1 fruit fly cellular context compared by ENCODE assay signal in genomic region chr3L:17846982-17847355, dm6.
TF ChIP-seq lines count a peak whose summit lies in the region.

No protein-coding gene starts in this region.

TF ChIP-seq in whole organism, embryonic, 481 proteins besides CTCF, POLR2A, EP300 and RAD21 (continued from another document and continues in another):
- TF ChIP-seq ftz-f1 (GFP tag; optimal IDR thresholded peaks at IDR 0.05; lab: Kevin White, UChicago) (peak; percentile 75), gsb (GFP tag; IDR thresholded peaks at IDR 0.05; lab: Robert Waterston, UW) (no peak), CG7372 (GFP tag; IDR thresholded peaks at IDR 0.05; lab: Robert Waterston, UW) (no peak), CG2889 (GFP tag; IDR thresholded peaks at IDR 0.05; lab: Robert Waterston, UW) (no peak), CG3726 (GFP tag; IDR thresholded peaks at IDR 0.05; lab: Robert Waterston, UW) (no peak), mirr (GFP tag; optimal IDR thresholded peaks at IDR 0.05; lab: Kevin White, UChicago) (no peak), Eip74EF (GFP tag; optimal IDR thresholded peaks at IDR 0.05; lab: Kevin White, UChicago) (no peak), CG8359 (GFP tag; optimal IDR thresholded peaks at IDR 0.05; lab: Kevin White, UChicago; ENCODE audit: borderline replicate concordance) (no peak), CG3995 (GFP tag; optimal IDR thresholded peaks at IDR 0.05; lab: Kevin White, UChicago) (no peak), tll (GFP tag; optimal IDR thresholded peaks at IDR 0.05; lab: Kevin White, UChicago) (no peak), CG9817 (tag; optimal IDR thresholded peaks at IDR 0.05; lab: Kevin White, UChicago) (no peak), CG10959 (GFP tag; IDR thresholded peaks at IDR 0.05; lab: Robert Waterston, UW) (no peak), CG12104 (GFP tag; optimal IDR thresholded peaks at IDR 0.05; lab: Kevin White, UChicago) (no peak), gcm2 (GFP tag; optimal IDR thresholded peaks at IDR 0.05; lab: Kevin White, UChicago) (no peak), NC2β (GFP tag; optimal IDR thresholded peaks at IDR 0.05; lab: Kevin White, UChicago) (no peak), zen (tag; optimal IDR thresholded peaks at IDR 0.05; lab: Kevin White, UChicago) (no peak), Deaf1 (tag; optimal IDR thresholded peaks at IDR 0.05; lab: Kevin White, UChicago) (peak; percentile 36), CG18619 (GFP tag; optimal IDR thresholded peaks at IDR 0.05; lab: Kevin White, UChicago) (no peak), CG6654 (GFP tag; optimal IDR thresholded peaks at IDR 0.05; lab: Kevin White, UChicago) (no peak), Blimp-1 (GFP tag; optimal IDR thresholded peaks at IDR 0.05; lab: Kevin White, UChicago) (no peak), CG9609 (GFP tag; optimal IDR thresholded peaks at IDR 0.05; lab: Kevin White, UChicago) (no peak), unc-4 (GFP tag; IDR thresholded peaks at IDR 0.05; lab: Robert Waterston, UW; ENCODE audit: partially characterized antibody) (peak; percentile 70), mam (GFP tag; optimal IDR thresholded peaks at IDR 0.05; lab: Kevin White, UChicago) (peak; percentile 21), Xrp1 (GFP tag; IDR thresholded peaks at IDR 0.05; lab: Robert Waterston, UW) (no peak), CG8478 (optimal IDR thresholded peaks at IDR 0.05; lab: Kevin White, UChicago) (no peak), Ravus (GFP tag; IDR thresholded peaks at IDR 0.05; lab: Robert Waterston, UW) (no peak), E2f2 (GFP tag; IDR thresholded peaks at IDR 0.05; lab: Robert Waterston, UW) (peak; percentile 48), CG16815 (GFP tag; optimal IDR thresholded peaks at IDR 0.05; lab: Kevin White, UChicago) (no peak), Sin3A (optimal IDR thresholded peaks at IDR 0.05; lab: Kevin White, UChicago) (peak; percentile 24), HLHmδ (GFP tag; optimal IDR thresholded peaks at IDR 0.05; lab: Kevin White, UChicago) (no peak), CG3847 (GFP tag; IDR thresholded peaks at IDR 0.05; lab: Robert Waterston, UW) (peak; percentile 35; the same call in 1 of the 2 replicates), CG18262 (tag; optimal IDR thresholded peaks at IDR 0.05; lab: Kevin White, UChicago) (no peak), CG8290 (GFP tag; optimal IDR thresholded peaks at IDR 0.05; lab: Kevin White, UChicago) (no peak), CG8290 (tag; optimal IDR thresholded peaks at IDR 0.05; lab: Kevin White, UChicago) (peak in 1 of 2 experiments; percentile 64), bbx (GFP tag; IDR thresholded peaks at IDR 0.05; lab: Robert Waterston, UW; ENCODE audit: partially characterized antibody) (peak; percentile 85), chinmo (GFP tag; IDR thresholded peaks at IDR 0.05; lab: Robert Waterston, UW; ENCODE audit: partially characterized antibody) (0 out of 4 replicates have a peak, but pooled peaks have one; percentile 62), CG1832 (GFP tag; optimal IDR thresholded peaks at IDR 0.05; lab: Kevin White, UChicago) (no peak), sqz (GFP tag; optimal IDR thresholded peaks at IDR 0.05; lab: Kevin White, UChicago) (no peak), CG14050 (GFP tag; IDR thresholded peaks at IDR 0.05; lab: Robert Waterston, UW) (no peak), Meics (GFP tag; optimal IDR thresholded peaks at IDR 0.05; lab: Kevin White, UChicago) (no peak), Myb (GFP tag; optimal IDR thresholded peaks at IDR 0.05; lab: Kevin White, UChicago) (peak; percentile 54), Gsc (GFP tag; IDR thresholded peaks at IDR 0.05; lab: Robert Waterston, UW) (no peak), Atf-2 (GFP tag; optimal IDR thresholded peaks at IDR 0.05; lab: Kevin White, UChicago) (no peak), ara (GFP tag; IDR thresholded peaks at IDR 0.05; lab: Robert Waterston, UW) (no peak), sc (optimal IDR thresholded peaks at IDR 0.05; lab: Kevin White, UChicago) (no peak), sc (GFP tag; optimal IDR thresholded peaks at IDR 0.05; lab: Kevin White, UChicago) (no peak), CG11560 (tag; IDR thresholded peaks at IDR 0.05; lab: Robert Waterston, UW) (no peak; the same call in 2 of the 3 replicates), Six4 (GFP tag; optimal IDR thresholded peaks at IDR 0.05; lab: Kevin White, UChicago) (no peak), Gug (GFP tag; IDR thresholded peaks at IDR 0.05; lab: Robert Waterston, UW) (peak; percentile 38; the same call in 1 of the 4 replicates), Fer2 (tag; optimal IDR thresholded peaks at IDR 0.05; lab: Kevin White, UChicago) (no peak), CG31365 (tag; optimal IDR thresholded peaks at IDR 0.05; lab: Kevin White, UChicago) (no peak), CG18476 (GFP tag; optimal IDR thresholded peaks at IDR 0.05; lab: Kevin White, UChicago) (no peak), Optix (GFP tag; IDR thresholded peaks at IDR 0.05; lab: Robert Waterston, UW) (no peak), CG43689 (GFP tag; IDR thresholded peaks at IDR 0.05; lab: Robert Waterston, UW) (no peak), az2 (GFP tag; optimal IDR thresholded peaks at IDR 0.05; lab: Kevin White, UChicago) (no peak), Mrtf (GFP tag; IDR thresholded peaks at IDR 0.05; lab: Robert Waterston, UW) (no peak), dan (GFP tag; IDR thresholded peaks at IDR 0.05; lab: Robert Waterston, UW) (no peak), CG10979 (tag; optimal IDR thresholded peaks at IDR 0.05; lab: Kevin White, UChicago) (no peak), disco-r (GFP tag; optimal IDR thresholded peaks at IDR 0.05; lab: Kevin White, UChicago) (no peak), CG11695 (GFP tag; IDR thresholded peaks at IDR 0.05; lab: Robert Waterston, UW) (no peak), CG32532 (GFP tag; IDR thresholded peaks at IDR 0.05; lab: Robert Waterston, UW) (peak; percentile 32), CG17328 (GFP tag; IDR thresholded peaks at IDR 0.05; lab: Robert Waterston, UW) (no peak), CG14965 (GFP tag; optimal IDR thresholded peaks at IDR 0.05; lab: Kevin White, UChicago; ENCODE audit: borderline replicate concordance) (no peak), schlank (tag; optimal IDR thresholded peaks at IDR 0.05; lab: Kevin White, UChicago) (no peak), Jarid2 (GFP tag; optimal IDR thresholded peaks at IDR 0.05; lab: Kevin White, UChicago) (no peak), CG1647 (GFP tag; optimal IDR thresholded peaks at IDR 0.05; lab: Kevin White, UChicago) (no peak), hb (GFP tag; IDR thresholded peaks at IDR 0.05; lab: Robert Waterston, UW; ENCODE audit: partially characterized antibody) (peak; percentile 71), dmrt99B (tag; optimal IDR thresholded peaks at IDR 0.05; lab: Kevin White, UChicago) (no peak), tap (tag; optimal IDR thresholded peaks at IDR 0.05; lab: Kevin White, UChicago) (no peak), CG4617 (GFP tag; optimal IDR thresholded peaks at IDR 0.05; lab: Kevin White, UChicago; ENCODE audit: borderline replicate concordance) (peak; percentile 91), jing (GFP tag; optimal IDR thresholded peaks at IDR 0.05; lab: Kevin White, UChicago) (no peak), Ptx1 (GFP tag; IDR thresholded peaks at IDR 0.05; lab: Robert Waterston, UW) (no peak), CG11398 (GFP tag; optimal IDR thresholded peaks at IDR 0.05; lab: Kevin White, UChicago) (no peak), gce (GFP tag; IDR thresholded peaks at IDR 0.05; lab: Robert Waterston, UW) (no peak), CG2678 (tag; optimal IDR thresholded peaks at IDR 0.05; lab: Kevin White, UChicago) (no peak), CG30403 (GFP tag; optimal IDR thresholded peaks at IDR 0.05; lab: Kevin White, UChicago) (no peak), CG14860 (GFP tag; IDR thresholded peaks at IDR 0.05; lab: Robert Waterston, UW; ENCODE audit: partially characterized antibody) (peak; percentile 29; the same call in 1 of the 3 replicates), CG10366 (GFP tag; IDR thresholded peaks at IDR 0.05; lab: Robert Waterston, UW) (no peak), cwo (GFP tag; optimal IDR thresholded peaks at IDR 0.05; lab: Kevin White, UChicago) (no peak), wek (GFP tag; optimal IDR thresholded peaks at IDR 0.05; lab: Kevin White, UChicago) (no peak), CG6765 (GFP tag; optimal IDR thresholded peaks at IDR 0.05; lab: Kevin White, UChicago) (no peak), Aef1 (GFP tag; IDR thresholded peaks at IDR 0.05; lab: Robert Waterston, UW) (no peak), Rx (GFP tag; IDR thresholded peaks at IDR 0.05; lab: Robert Waterston, UW) (no peak), eve (GFP tag; optimal IDR thresholded peaks at IDR 0.05; lab: Kevin White, UChicago) (no peak), emc (GFP tag; optimal IDR thresholded peaks at IDR 0.05; lab: Kevin White, UChicago) (no peak), CG12769 (tag; optimal IDR thresholded peaks at IDR 0.05; lab: Kevin White, UChicago) (no peak), CHES-1-like (GFP tag; optimal IDR thresholded peaks at IDR 0.05; lab: Kevin White, UChicago) (no peak), wor (GFP tag; IDR thresholded peaks at IDR 0.05; lab: Robert Waterston, UW) (no peak), CG10209 (GFP tag; optimal IDR thresholded peaks at IDR 0.05; lab: Kevin White, UChicago) (no peak), p53 (GFP tag; optimal IDR thresholded peaks at IDR 0.05; lab: Kevin White, UChicago) (no peak), CG4360 (GFP tag; IDR thresholded peaks at IDR 0.05; lab: Robert Waterston, UW) (no peak), CG10267 (tag; optimal IDR thresholded peaks at IDR 0.05; lab: Kevin White, UChicago) (no peak), CG1529 (GFP tag; optimal IDR thresholded peaks at IDR 0.05; lab: Kevin White, UChicago) (no peak), CG9215 (GFP tag; IDR thresholded peaks at IDR 0.05; lab: Robert Waterston, UW) (no peak; the same call in 1 of the 2 replicates), CG6254 (GFP tag; optimal IDR thresholded peaks at IDR 0.05; lab: Kevin White, UChicago) (no peak), Max (GFP tag; optimal IDR thresholded peaks at IDR 0.05; lab: Kevin White, UChicago) (no peak), trem (tag; optimal IDR thresholded peaks at IDR 0.05; lab: Kevin White, UChicago) (no peak), CG12236 (GFP tag; optimal IDR thresholded peaks at IDR 0.05; lab: Kevin White, UChicago) (no peak), kni (GFP tag; optimal IDR thresholded peaks at IDR 0.05; lab: Kevin White, UChicago) (no peak), CG4707 (GFP tag; optimal IDR thresholded peaks at IDR 0.05; lab: Kevin White, UChicago) (no peak), cad (GFP tag; optimal IDR thresholded peaks at IDR 0.05; lab: Kevin White, UChicago) (no peak), phol (tag; optimal IDR thresholded peaks at IDR 0.05; lab: Kevin White, UChicago) (no peak), CG2120 (GFP tag; optimal IDR thresholded peaks at IDR 0.05; lab: Kevin White, UChicago) (no peak), CG7839 (tag; optimal IDR thresholded peaks at IDR 0.05; lab: Kevin White, UChicago) (no peak), HLH4C (GFP tag; IDR thresholded peaks at IDR 0.05; lab: Robert Waterston, UW; ENCODE audit: partially characterized antibody) (peak; percentile 40; the same call in 2 of the 3 replicates), Side (GFP tag; optimal IDR thresholded peaks at IDR 0.05; lab: Kevin White, UChicago) (no peak), lov (optimal IDR thresholded peaks at IDR 0.05; lab: Kevin White, UChicago) (no peak), lov (GFP tag; IDR thresholded peaks at IDR 0.05; lab: Robert Waterston, UW) (no peak), CG6791 (GFP tag; IDR thresholded peaks at IDR 0.05; lab: Robert Waterston, UW; ENCODE audit: partially characterized antibody) (peak; percentile 87), CG17568 (GFP tag; optimal IDR thresholded peaks at IDR 0.05; lab: Kevin White, UChicago) (no peak), CG10147 (GFP tag; optimal IDR thresholded peaks at IDR 0.05; lab: Kevin White, UChicago) (no peak), Pdp1 (GFP tag; optimal IDR thresholded peaks at IDR 0.05; lab: Kevin White, UChicago) (peak in 1 of 2 experiments; percentile 99), slbo (GFP tag; IDR thresholded peaks at IDR 0.05; lab: Robert Waterston, UW) (peak; percentile 57; the same call in 1 of the 2 replicates), Drgx (GFP tag; IDR thresholded peaks at IDR 0.05; lab: Robert Waterston, UW) (peak; percentile 20; the same call in 1 of the 2 replicates), ham (GFP tag; IDR thresholded peaks at IDR 0.05; lab: Robert Waterston, UW) (no peak), CG7745 (tag; optimal IDR thresholded peaks at IDR 0.05; lab: Kevin White, UChicago) (no peak), bab2 (GFP tag; optimal IDR thresholded peaks at IDR 0.05; lab: Kevin White, UChicago) (no peak), aop (GFP tag; IDR thresholded peaks at IDR 0.05; lab: Robert Waterston, UW) (no peak), CG9437 (GFP tag; optimal IDR thresholded peaks at IDR 0.05; lab: Kevin White, UChicago) (no peak), chif (GFP tag; optimal IDR thresholded peaks at IDR 0.05; lab: Kevin White, UChicago) (no peak), Rfx (GFP tag; IDR thresholded peaks at IDR 0.05; lab: Robert Waterston, UW) (peak; percentile 63; the same call in 1 of the 2 replicates), Elba2 (GFP tag; optimal IDR thresholded peaks at IDR 0.05; lab: Kevin White, UChicago) (no peak), tgo (GFP tag; IDR thresholded peaks at IDR 0.05; lab: Robert Waterston, UW) (no peak), sr (GFP tag; IDR thresholded peaks at IDR 0.05; lab: Robert Waterston, UW) (no peak), Atf3 (GFP tag; optimal IDR thresholded peaks at IDR 0.05; lab: Kevin White, UChicago) (no peak), gsb-n (tag; optimal IDR thresholded peaks at IDR 0.05; lab: Kevin White, UChicago) (no peak), CG10431 (GFP tag; optimal IDR thresholded peaks at IDR 0.05; lab: Kevin White, UChicago) (no peak), CG2712 (tag; optimal IDR thresholded peaks at IDR 0.05; lab: Kevin White, UChicago) (no peak), br (optimal IDR thresholded peaks at IDR 0.05; lab: Kevin White, UChicago) (no peak), sd (tag; optimal IDR thresholded peaks at IDR 0.05; lab: Kevin White, UChicago) (no peak), tna (GFP tag; IDR thresholded peaks at IDR 0.05; lab: Robert Waterston, UW; ENCODE audit: partially characterized antibody) (peak; percentile 72), CG13287 (GFP tag; IDR thresholded peaks at IDR 0.05; lab: Robert Waterston, UW; ENCODE audit: partially characterized antibody) (peak; percentile 68), hbn (GFP tag; IDR thresholded peaks at IDR 0.05; lab: Robert Waterston, UW; ENCODE audit: partially characterized antibody) (peak; percentile 52), YL-1 (GFP tag; optimal IDR thresholded peaks at IDR 0.05; lab: Kevin White, UChicago) (peak; percentile 61), pzg (GFP tag; optimal IDR thresholded peaks at IDR 0.05; lab: Kevin White, UChicago) (peak; percentile 36), CG9727 (GFP tag; optimal IDR thresholded peaks at IDR 0.05; lab: Kevin White, UChicago) (no peak)
